Worm (Caenorhabditis elegans) whole organism, L4 larva: ENCODE data around the gene nhr-198.

Experiments
- D1046.2 ChIP-seq: fragments of 200-800 bp; sonication (Bioruptor generic); IDR thresholded peaks from 2 replicates; pipeline ENCODE4 v1.3.6; 2022; ENCODE audit warnings: missing genetic modification characterization, missing compliant biosample characterization
- F10B5.3 ChIP-seq: sonication (generic microtip); optimal IDR thresholded peaks from 2 replicates; lab custom pipeline; 2016; ENCODE audit warnings: mild to moderate bottlenecking, missing genetic modification characterization, missing compliant biosample characterization
- F37D6.2 ChIP-seq: sonication (generic microtip); optimal IDR thresholded peaks from 2 replicates; lab custom pipeline; 2016; ENCODE audit warnings: mild to moderate bottlenecking, missing genetic modification characterization, missing compliant biosample characterization
- F44E2.7 ChIP-seq: fragments of 200-800 bp; sonication (Bioruptor generic); IDR thresholded peaks from 2 replicates; pipeline ENCODE4 v2.1.2; 2022; ENCODE audit warnings: missing genetic modification characterization, missing compliant biosample characterization
- T20F7.1 ChIP-seq: fragments of 200-800 bp; sonication (Bioruptor generic); optimal IDR thresholded peaks from 2 replicates; lab custom pipeline; 2018; ENCODE audit warnings: mild to moderate bottlenecking, missing genetic modification characterization, missing compliant biosample characterization
- Y48G9A.11 ChIP-seq: fragments of 200-800 bp; sonication (Bioruptor generic); IDR thresholded peaks from 2 replicates; pipeline ENCODE4 v1.3.6; 2022; ENCODE audit warnings: missing genetic modification reagents, missing genetic modification characterization, missing compliant biosample characterization
- ZK337.2 ChIP-seq: fragments of 200-800 bp; sonication (Bioruptor generic); IDR thresholded peaks from 2 replicates; pipeline ENCODE4 v1.3.6; 2022; ENCODE audit warnings: missing genetic modification reagents, missing genetic modification characterization, missing compliant biosample characterization
- ZK546.5 ChIP-seq, 2 experiments: sonication (generic microtip); optimal IDR thresholded peaks; 2 replicates each; lab custom pipeline; 2017; ENCODE audit warnings: missing biosample characterization in 2 of 2, missing genetic modification characterization in 2 of 2
- ama-1 ChIP-seq: fragments of 150-350 bp; optimal IDR thresholded peaks from 2 replicates; lab custom pipeline; 2014; ENCODE audit warnings: inconsistent platforms, mixed read lengths
- arid-1 ChIP-seq: fragments of 200-800 bp; sonication (Bioruptor generic); conservative IDR thresholded peaks from 2 replicates; pipeline ENCODE4 v1.3.6; 2022; ENCODE audit warnings: missing genetic modification reagents, missing genetic modification characterization, missing compliant biosample characterization
- ceh-20 ChIP-seq: fragments of 200-800 bp; sonication (Bioruptor generic); IDR thresholded peaks from 2 replicates; pipeline ENCODE4 v1.3.6; 2022; ENCODE audit warnings: missing genetic modification reagents, missing genetic modification characterization, missing compliant biosample characterization
- ceh-32 ChIP-seq: sonication (generic microtip); optimal IDR thresholded peaks from 2 replicates; lab custom pipeline; 2016; ENCODE audit warnings: mild to moderate bottlenecking, missing genetic modification characterization, missing compliant biosample characterization; ENCODE audit not compliant: poor library complexity
- ceh-44 ChIP-seq: fragments of 200-800 bp; sonication (Bioruptor generic); IDR thresholded peaks from 2 replicates; pipeline ENCODE4 v1.3.6; 2022; ENCODE audit warnings: missing genetic modification reagents, missing genetic modification characterization, missing compliant biosample characterization
- ceh-82 ChIP-seq: sonication (generic microtip); optimal IDR thresholded peaks from 2 replicates; lab custom pipeline; 2017; ENCODE audit warnings: missing biosample characterization, missing genetic modification characterization
- ces-1 ChIP-seq: fragments of 150-350 bp; sonication (generic microtip); optimal IDR thresholded peaks from 4 replicates; lab custom pipeline; 2014; ENCODE audit warnings: missing biosample characterization, missing genetic modification reagents, missing genetic modification characterization
- daf-12 ChIP-seq: fragments of 150-350 bp; optimal IDR thresholded peaks from 2 replicates; lab custom pipeline; 2014; ENCODE audit warnings: missing biosample characterization, missing genetic modification reagents, missing genetic modification characterization
- daf-8 ChIP-seq: fragments of 200-800 bp; sonication (Bioruptor generic); IDR thresholded peaks from 2 replicates; pipeline ENCODE4 v1.3.6; 2022; ENCODE audit warnings: missing genetic modification characterization, missing compliant biosample characterization
- dmd-9 ChIP-seq: fragments of 200-800 bp; sonication (Bioruptor generic); IDR thresholded peaks from 2 replicates; pipeline ENCODE4 v1.3.6; 2022; ENCODE audit warnings: missing genetic modification reagents, missing genetic modification characterization, missing compliant biosample characterization
- dpl-1 ChIP-seq: fragments of 150-350 bp; optimal IDR thresholded peaks from 2 replicates; lab custom pipeline; 2014; ENCODE audit warnings: missing biosample characterization, missing genetic modification reagents, missing genetic modification characterization
- egl-27 ChIP-seq: sonication (generic microtip); optimal IDR thresholded peaks from 3 replicates; lab custom pipeline; 2017; ENCODE audit warnings: missing biosample characterization, missing genetic modification reagents, missing genetic modification characterization
- fkh-10 ChIP-seq: fragments of 150-350 bp; optimal IDR thresholded peaks from 2 replicates; lab custom pipeline; 2014; ENCODE audit warnings: missing biosample characterization, missing genetic modification reagents, missing genetic modification characterization
- fos-1 ChIP-seq: fragments of 150-350 bp; optimal IDR thresholded peaks from 2 replicates; lab custom pipeline; 2014; ENCODE audit warnings: missing biosample characterization, missing genetic modification characterization
- hif-1 ChIP-seq, 2 experiments: sonication (generic microtip); optimal IDR thresholded peaks; 2 replicates each; lab custom pipeline; 2016 to 2017; ENCODE audit warnings: missing compliant biosample characterization in 2 of 2, missing genetic modification characterization in 2 of 2, missing genetic modification reagents in 2 of 2, missing genotype in 2 of 2, mild to moderate bottlenecking in 1 of 2
- hlh-30 ChIP-seq: sonication (generic microtip); optimal IDR thresholded peaks from 2 replicates; lab custom pipeline; 2017; ENCODE audit warnings: antibody characterized with exemption, mild to moderate bottlenecking, missing genetic modification characterization, missing compliant biosample characterization; ENCODE audit not compliant: insufficient read depth
- jun-1 ChIP-seq: fragments of 150-350 bp; optimal IDR thresholded peaks from 2 replicates; lab custom pipeline; 2014; ENCODE audit warnings: missing biosample characterization, missing genetic modification reagents, missing genetic modification characterization
- lin-38 ChIP-seq: fragments of 200-800 bp; sonication (Bioruptor generic); IDR thresholded peaks from 2 replicates; pipeline ENCODE4 v1.3.6; 2022; ENCODE audit warnings: missing genetic modification reagents, missing genetic modification characterization, missing compliant biosample characterization
- lin-39 ChIP-seq: fragments of 150-350 bp; optimal IDR thresholded peaks from 2 replicates; lab custom pipeline; 2014; ENCODE audit warnings: missing biosample characterization, missing genetic modification reagents, missing genetic modification characterization
- mdl-1 ChIP-seq, 2 experiments: fragments of 150-350 bp in 1 of 2; sonication (generic microtip) in 1 of 2; optimal IDR thresholded peaks; 2 replicates each; lab custom pipeline; 2014 to 2017; ENCODE audit warnings: missing biosample characterization in 2 of 2, missing genetic modification characterization in 2 of 2
- mep-1 ChIP-seq: fragments of 150-350 bp; sonication (generic microtip); optimal IDR thresholded peaks from 3 replicates; lab custom pipeline; 2014; ENCODE audit warnings: missing biosample characterization, missing genetic modification characterization
- mes-2 ChIP-seq: sonication (generic microtip); optimal IDR thresholded peaks from 2 replicates; lab custom pipeline; 2016; ENCODE audit warnings: missing genotype, mild to moderate bottlenecking, missing genetic modification characterization, missing compliant biosample characterization; ENCODE audit not compliant: poor library complexity, severe bottlenecking
- mxl-3 ChIP-seq: fragments of 200-800 bp; sonication (Bioruptor generic); optimal IDR thresholded peaks from 2 replicates; lab custom pipeline; 2018; ENCODE audit warnings: mild to moderate bottlenecking, missing genetic modification characterization, missing compliant biosample characterization
- nhr-102 ChIP-seq: sonication (generic microtip); optimal IDR thresholded peaks from 2 replicates; lab custom pipeline; 2016; ENCODE audit warnings: mild to moderate bottlenecking, missing genetic modification characterization, moderate library complexity, missing compliant biosample characterization
- nhr-28 ChIP-seq: fragments of 150-350 bp; optimal IDR thresholded peaks from 2 replicates; lab custom pipeline; 2014; ENCODE audit warnings: missing biosample characterization, missing genetic modification characterization
- nhr-48 ChIP-seq: sonication (generic microtip); optimal IDR thresholded peaks from 2 replicates; lab custom pipeline; 2016; ENCODE audit warnings: mild to moderate bottlenecking, missing genetic modification characterization, missing compliant biosample characterization
- pha-4 ChIP-seq, 2 experiments: fragments of 150-350 bp in 1 of 2; fragments of 200-800 bp in 1 of 2; sonication (Bioruptor generic) in 1 of 2; IDR thresholded peaks in 1 of 2; optimal IDR thresholded peaks in 1 of 2; 2 replicates each; pipeline versions ENCODE4 v1.3.6 to Lab custom; 2014 to 2022; ENCODE audit warnings: missing genetic modification characterization in 2 of 2, missing genetic modification reagents in 2 of 2, missing biosample characterization in 1 of 2, missing compliant biosample characterization in 1 of 2
- rbr-2 ChIP-seq: sonication (generic microtip); optimal IDR thresholded peaks from 2 replicates; lab custom pipeline; 2016; ENCODE audit warnings: missing genotype, missing genetic modification characterization, missing compliant biosample characterization
- sdz-12 ChIP-seq: fragments of 200-800 bp; sonication (Bioruptor generic); optimal IDR thresholded peaks from 2 replicates; lab custom pipeline; 2018; ENCODE audit warnings: mild to moderate bottlenecking, missing genetic modification characterization, missing compliant biosample characterization
- snpc-1.2 ChIP-seq: fragments of 200-800 bp; sonication (Bioruptor generic); IDR thresholded peaks from 2 replicates; pipeline ENCODE4 v1.3.6; 2022; ENCODE audit warnings: missing genetic modification reagents, missing genetic modification characterization, missing compliant biosample characterization
- tra-1 ChIP-seq: fragments of 200-800 bp; sonication (Bioruptor generic); IDR thresholded peaks from 2 replicates; pipeline ENCODE4 v1.3.6; 2022; ENCODE audit warnings: missing genetic modification reagents, missing genetic modification characterization, missing compliant biosample characterization
- unc-62 ChIP-seq, 3 experiments: fragments of 150-350 bp in 1 of 3; sonication (generic microtip); optimal IDR thresholded peaks in 2 of 3; peaks in 1 of 3; 1 replicate in 1 of 3; 2 replicates in 2 of 3; lab custom pipeline; 2014 to 2017; ENCODE audit warnings: missing biosample characterization in 3 of 3, missing genetic modification characterization in 3 of 3, missing genetic modification reagents in 3 of 3, missing genotype in 1 of 3
- zfp-2 ChIP-seq: sonication (generic microtip); optimal IDR thresholded peaks from 2 replicates; lab custom pipeline; 2016; ENCODE audit warnings: mild to moderate bottlenecking, missing genetic modification characterization, missing compliant biosample characterization
- zip-11 ChIP-seq: fragments of 200-800 bp; sonication (Bioruptor generic); IDR thresholded peaks from 2 replicates; pipeline ENCODE4 v1.3.6; 2022; ENCODE audit warnings: missing genetic modification characterization, missing compliant biosample characterization
- zip-2 ChIP-seq: fragments of 150-350 bp; optimal IDR thresholded peaks from 2 replicates; lab custom pipeline; 2014; ENCODE audit warnings: missing biosample characterization, missing genetic modification characterization

Gene nhr-198

ce11 chrV:15707982-15708381 lies 14.2 kb downstream of the nhr-198 start:
- no peak for TF ChIP-seq sdz-12 (GFP tag; lab: Kevin White, UChicago)
- TF ChIP-seq Y48G9A.11 (GFP tag; lab: Robert Waterston, UW) = no peak
- no peak for TF ChIP-seq rbr-2 (tag; lab: Kevin White, UChicago)
- no peak for TF ChIP-seq hlh-30 (tag; lab: Kevin White, UChicago)
- TF ChIP-seq ceh-20 (GFP tag; lab: Robert Waterston, UW) = 0 out of 2 replicates have a peak, but pooled peaks have one; percentile 20
- no peak for TF ChIP-seq daf-8 (GFP tag; lab: Robert Waterston, UW)
- TF ChIP-seq D1046.2 = no peak
- peak in 1 of 2 experiments; percentile 81 for TF ChIP-seq unc-62 (GFP tag; optimal IDR thresholded peaks at IDR 0.05 in 1 of 2; lab: Kevin White, UChicago)
- TF ChIP-seq unc-62 (tag; optimal IDR thresholded peaks at IDR 0.05; lab: Kevin White, UChicago) = no peak
- no peak for TF ChIP-seq dpl-1 (GFP tag; lab: Kevin White, UChicago)
- no peak for TF ChIP-seq egl-27 (tag; lab: Kevin White, UChicago)
- no peak for TF ChIP-seq dmd-9 (GFP tag; lab: Robert Waterston, UW)
- TF ChIP-seq ZK546.5 (tag; optimal IDR thresholded peaks at IDR 0.05; lab: Kevin White, UChicago) = no peak
- no peak for TF ChIP-seq nhr-48 (tag; lab: Kevin White, UChicago)
- no peak for TF ChIP-seq fkh-10 (GFP tag; lab: Kevin White, UChicago)
- TF ChIP-seq zip-11 (GFP tag; lab: Robert Waterston, UW) = no peak
- TF ChIP-seq nhr-28 (tag; lab: Kevin White, UChicago) = peak; percentile 55
- no peak for TF ChIP-seq hif-1 (tag; optimal IDR thresholded peaks at IDR 0.05; lab: Kevin White, UChicago)
- no peak for TF ChIP-seq fos-1 (tag; lab: Kevin White, UChicago)
- TF ChIP-seq ceh-44 = no peak
- no peak for TF ChIP-seq F10B5.3 (tag; lab: Kevin White, UChicago)
- TF ChIP-seq T20F7.1 (GFP tag; lab: Kevin White, UChicago) = no peak
- TF ChIP-seq tra-1 (GFP tag; lab: Robert Waterston, UW) = 0 out of 2 replicates have a peak, but pooled peaks have one; percentile 31
- TF ChIP-seq zip-2 (tag; lab: Kevin White, UChicago) = no peak
- TF ChIP-seq lin-39 (tag; lab: Kevin White, UChicago) = no peak
- TF ChIP-seq jun-1 (tag; lab: Kevin White, UChicago) = no peak
- TF ChIP-seq mxl-3 (GFP tag; lab: Kevin White, UChicago) = no peak
- TF ChIP-seq lin-38 = no peak
- no peak for TF ChIP-seq ces-1

ce11 chrV:15710401-15710800 lies 16.6 kb downstream of the nhr-198 start, which contains the start of gene Y6E2A.1:
Gene Y6E2A.1 (minus strand): TSS chrV:15710501.
- TF ChIP-seq ceh-82 (no peak), mep-1 (tag; lab: Kevin White, UChicago) (no peak), pha-4 (GFP tag; IDR thresholded peaks at IDR 0.05; lab: Robert Waterston, UW) (no peak), pha-4 (tag; optimal IDR thresholded peaks at IDR 0.05; lab: Kevin White, UChicago) (no peak), daf-12 (no peak), F44E2.7 (no peak), snpc-1.2 (GFP tag; lab: Robert Waterston, UW) (no peak), ama-1 (lab: Kevin White, UChicago) (no peak), zfp-2 (no peak), arid-1 (GFP tag; lab: Robert Waterston, UW) (no peak), F37D6.2 (tag; lab: Kevin White, UChicago) (no peak), nhr-102 (tag; lab: Kevin White, UChicago) (no peak), mes-2 (tag; lab: Kevin White, UChicago) (no peak), ZK337.2 (GFP tag; lab: Robert Waterston, UW) (no peak), mdl-1 (tag; optimal IDR thresholded peaks at IDR 0.05; lab: Kevin White, UChicago) (no peak), zip-11 (GFP tag; lab: Robert Waterston, UW) (no peak), ceh-32 (tag; lab: Kevin White, UChicago) (no peak)
- TF ChIP-seq, all 104 proteins: peak for 0
